Fruit fly (Drosophila melanogaster) whole organism, pupa: ENCODE results near the gene CG5861.

Experiments used
- CG10348 ChIP-seq: fragments of 200-800 bp; sonication (Bioruptor generic); IDR thresholded peaks from 2 replicates; pipeline ENCODE4 v1.3.6; 2022; ENCODE audit warnings: missing biosample characterization, missing genetic modification characterization
- CG12605 ChIP-seq: fragments of 200-800 bp; sonication (Bioruptor generic); IDR thresholded peaks from 2 replicates; pipeline ENCODE4 v1.3.6; 2022; ENCODE audit warnings: missing biosample characterization, missing genetic modification characterization
- CG13204 ChIP-seq: fragments of 200-800 bp; sonication (Bioruptor generic); optimal IDR thresholded peaks from 2 replicates; lab custom pipeline; 2018; ENCODE audit warnings: missing biosample characterization, mild to moderate bottlenecking, missing genetic modification characterization, moderate library complexity
- CG14655 ChIP-seq: fragments of 200-800 bp; sonication (Bioruptor generic); optimal IDR thresholded peaks from 3 replicates; lab custom pipeline; 2017; ENCODE audit warnings: mild to moderate bottlenecking, missing biosample characterization, missing genetic modification reagents, missing genetic modification characterization
- CG15710 ChIP-seq: fragments of 200-800 bp; sonication (Bioruptor generic); optimal IDR thresholded peaks from 2 replicates; lab custom pipeline; 2018; ENCODE audit warnings: missing biosample characterization, mild to moderate bottlenecking, missing genetic modification characterization, moderate library complexity
- CG17806 ChIP-seq: fragments of 200-800 bp; sonication (Bioruptor generic); optimal IDR thresholded peaks from 2 replicates; lab custom pipeline; 2018; ENCODE audit warnings: missing biosample characterization, mild to moderate bottlenecking, missing genetic modification characterization, moderate library complexity
- CG32121 ChIP-seq: fragments of 200-800 bp; sonication (Bioruptor generic); IDR thresholded peaks from 2 replicates; pipeline ENCODE4 v1.3.6; 2022; ENCODE audit warnings: missing biosample characterization, missing genetic modification characterization
- CG34367 ChIP-seq: fragments of 200-800 bp; sonication (Bioruptor generic); optimal IDR thresholded peaks from 2 replicates; lab custom pipeline; 2018; ENCODE audit warnings: missing biosample characterization, mild to moderate bottlenecking, missing genetic modification characterization
- CG4496 ChIP-seq: fragments of 200-800 bp; sonication (Bioruptor generic); IDR thresholded peaks from 3 replicates; pipeline ENCODE4 v1.3.6; 2022; ENCODE audit warnings: missing biosample characterization, missing genetic modification characterization
- CG8159 ChIP-seq: fragments of 200-800 bp; sonication (Bioruptor generic); optimal IDR thresholded peaks from 3 replicates; lab custom pipeline; 2018; ENCODE audit warnings: missing biosample characterization, mild to moderate bottlenecking, missing genetic modification characterization, moderate library complexity
- CG8301 ChIP-seq: fragments of 200-800 bp; sonication (Bioruptor generic); optimal IDR thresholded peaks from 2 replicates; lab custom pipeline; 2018; ENCODE audit warnings: missing biosample characterization, mild to moderate bottlenecking, missing genetic modification characterization
- CG9948 ChIP-seq: fragments of 200-800 bp; sonication (Bioruptor generic); optimal IDR thresholded peaks from 2 replicates; lab custom pipeline; 2018; ENCODE audit warnings: missing biosample characterization, mild to moderate bottlenecking, missing genetic modification characterization, moderate library complexity
- D1 ChIP-seq: fragments of 200-800 bp; sonication (Bioruptor generic); optimal IDR thresholded peaks from 2 replicates; lab custom pipeline; 2018; ENCODE audit warnings: missing biosample characterization, mild to moderate bottlenecking, missing genetic modification characterization, moderate library complexity
- EcR ChIP-seq: fragments of 200-800 bp; sonication (Bioruptor generic); optimal IDR thresholded peaks from 3 replicates; lab custom pipeline; 2019; ENCODE audit warnings: missing biosample characterization, missing genetic modification characterization, mild to moderate bottlenecking, moderate library complexity, missing genetic modification reagents
- Ets98B ChIP-seq: fragments of 200-800 bp; sonication (Bioruptor generic); IDR thresholded peaks from 2 replicates; pipeline ENCODE4 v1.3.6; 2022; ENCODE audit warnings: missing biosample characterization, missing genetic modification characterization
- Pif1A ChIP-seq: fragments of 200-800 bp; sonication (Bioruptor generic); optimal IDR thresholded peaks from 3 replicates; lab custom pipeline; 2016; ENCODE audit warnings: missing biosample characterization, missing genetic modification characterization
- Pif1B ChIP-seq: fragments of 200-800 bp; sonication (Bioruptor generic); optimal IDR thresholded peaks from 3 replicates; lab custom pipeline; 2016; ENCODE audit warnings: missing biosample characterization, missing genetic modification characterization
- Snoo ChIP-seq: fragments of 200-800 bp; sonication (Bioruptor generic); optimal IDR thresholded peaks from 3 replicates; lab custom pipeline; 2017; ENCODE audit warnings: missing biosample characterization, mild to moderate bottlenecking, missing genetic modification characterization, inconsistent platforms
- fd96Ca ChIP-seq: fragments of 200-800 bp; sonication (Bioruptor generic); IDR thresholded peaks from 3 replicates; pipeline ENCODE4 v1.3.6; 2022; ENCODE audit warnings: missing biosample characterization, missing genetic modification characterization
- gl ChIP-seq: fragments of 200-800 bp; sonication (Bioruptor generic); optimal IDR thresholded peaks from 2 replicates; lab custom pipeline; 2018; ENCODE audit warnings: missing biosample characterization, mild to moderate bottlenecking, missing genetic modification characterization
- rn ChIP-seq: fragments of 200-800 bp; sonication (Bioruptor generic); IDR thresholded peaks from 2 replicates; pipeline ENCODE4 v1.3.6; 2022; ENCODE audit warnings: missing biosample characterization, missing genetic modification characterization

The CG5861 gene

DNA sequence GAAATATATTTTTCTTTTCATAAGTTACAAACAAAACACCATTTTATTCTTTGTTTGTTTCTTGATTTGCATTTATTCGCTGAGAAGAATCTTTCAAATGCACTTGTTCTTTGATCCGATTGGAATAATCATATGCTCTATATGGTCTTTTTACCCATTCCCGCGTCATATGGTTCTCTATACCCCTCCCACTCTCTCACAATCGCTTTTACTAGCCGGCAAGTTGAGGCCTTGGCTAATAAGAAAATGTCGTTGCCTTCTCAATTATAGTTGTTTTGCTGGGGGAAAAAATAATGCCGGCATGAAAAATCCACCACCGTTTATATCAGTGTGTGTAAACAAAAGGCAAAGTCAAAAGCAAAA is 38.2 kb downstream of the CG5861 start:
- TF ChIP-seq CG8301: no peak
- TF ChIP-seq Pif1B: peak; percentile 39
- TF ChIP-seq CG4496: no peak
- no peak for TF ChIP-seq fd96Ca (GFP tag; lab: Robert Waterston, UW)

DNA sequence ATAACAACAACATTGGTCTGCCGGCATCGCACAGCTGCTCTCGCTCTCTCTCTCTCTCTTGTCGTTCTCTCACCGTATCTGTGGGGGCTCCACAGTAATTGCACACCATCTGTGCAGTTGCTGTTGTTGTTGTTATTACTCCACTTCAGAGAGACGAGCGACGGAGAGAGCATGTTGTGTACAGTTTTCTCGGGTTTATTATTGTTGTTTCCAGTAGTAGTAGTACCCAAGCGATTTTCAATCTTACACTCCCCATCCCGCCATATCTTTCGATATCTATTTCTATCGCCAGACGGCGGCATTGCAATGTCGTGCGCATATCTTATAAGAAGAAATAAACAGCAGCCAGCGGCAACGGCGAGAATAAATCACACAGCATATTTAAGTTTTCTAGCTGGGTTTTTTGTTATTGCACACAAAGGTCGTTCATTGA is 39.0 kb downstream of the CG5861 start:
- TF ChIP-seq EcR (GFP tag; lab: Kevin White, UChicago) (peak; percentile 89), CG10348 (no peak), CG13204 (GFP tag; lab: Kevin White, UChicago) (peak; percentile 15), CG8301 (peak; percentile 17)
- TF ChIP-seq, all 21 proteins: peak for 3

DNA sequence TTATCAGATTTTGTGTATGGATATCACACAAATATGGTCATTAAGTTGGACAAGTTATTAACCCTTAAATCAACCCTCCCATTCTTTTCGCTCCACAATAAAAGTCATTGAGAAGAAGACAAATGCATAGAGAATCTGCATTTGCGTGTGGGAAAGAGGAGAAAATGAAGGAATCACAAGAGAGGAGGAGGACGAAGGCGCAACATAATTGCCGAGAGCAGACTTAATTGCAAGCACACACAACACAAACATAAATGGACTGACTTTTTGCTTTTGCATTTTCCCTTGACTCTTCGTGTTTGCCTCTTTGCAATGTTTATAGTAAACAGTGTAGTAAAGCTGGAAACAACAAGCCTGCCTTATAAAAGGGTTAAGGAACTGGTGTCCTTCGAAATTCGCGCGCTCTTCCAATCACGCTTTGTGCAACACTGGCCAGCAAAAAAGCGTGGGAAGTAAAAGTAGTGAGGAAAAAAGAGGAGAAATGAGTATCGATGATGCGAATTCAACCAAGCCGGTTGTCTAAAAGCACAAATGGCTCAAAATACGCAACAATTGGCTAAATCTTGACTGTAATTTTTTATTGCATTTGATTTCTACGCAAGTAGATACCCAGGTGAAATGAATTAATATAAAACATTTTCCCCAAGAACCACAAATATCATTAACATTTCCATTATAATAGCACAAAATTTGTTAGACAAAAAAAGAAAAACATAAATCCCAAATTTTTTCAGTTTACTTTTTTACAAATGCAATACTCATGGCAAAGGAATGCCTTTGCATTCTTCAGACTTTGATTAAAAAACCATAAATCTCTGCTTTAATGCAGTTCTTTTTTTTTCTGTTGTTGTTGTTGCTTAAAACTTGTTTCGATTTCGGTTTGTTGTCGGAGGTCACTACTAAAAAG is 39.7 kb downstream of the CG5861 start:
- TF ChIP-seq CG9948 (tag; lab: Kevin White, UChicago) (peak; percentile 48), Snoo (tag; lab: Kevin White, UChicago) (no peak), CG34367 (peak; percentile 30), D1 (tag; lab: Kevin White, UChicago) (peak; percentile 56), CG8301 (peak; percentile 38), CG4496 (no peak), CG8159 (tag; lab: Kevin White, UChicago) (peak; percentile 43), EcR (GFP tag; lab: Kevin White, UChicago) (peak; percentile 90), CG17806 (tag; lab: Kevin White, UChicago) (peak; percentile 49), Pif1A (GFP tag; lab: Kevin White, UChicago) (no peak), CG15710 (peak; percentile 37), CG32121 (GFP tag; lab: Robert Waterston, UW) (no peak)

DNA sequence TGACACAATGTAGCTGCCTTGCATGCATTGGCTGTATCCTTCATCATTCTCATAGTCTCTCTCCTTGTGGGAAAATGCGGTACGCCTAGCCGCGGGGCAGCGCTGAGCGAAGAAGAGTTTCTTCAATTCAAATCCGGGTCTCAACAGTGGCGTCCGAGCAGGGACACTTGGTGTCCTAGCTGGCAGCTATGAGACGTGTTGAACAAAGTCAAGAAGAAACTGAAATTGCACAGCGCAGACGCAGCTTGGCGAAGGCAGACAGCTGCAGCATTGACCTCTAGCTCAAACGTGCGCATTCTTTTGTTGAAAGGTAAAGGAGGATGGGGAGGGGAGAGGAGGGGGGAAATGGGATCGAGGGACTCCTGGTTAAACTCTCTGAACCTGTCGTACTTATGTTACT is 43.4 kb downstream of the CG5861 start:
- TF ChIP-seq EcR (GFP tag; lab: Kevin White, UChicago) (no peak), CG12605 (no peak), CG15710 (no peak), Pif1A (GFP tag; lab: Kevin White, UChicago) (no peak), CG8159 (tag; lab: Kevin White, UChicago) (no peak)

DNA sequence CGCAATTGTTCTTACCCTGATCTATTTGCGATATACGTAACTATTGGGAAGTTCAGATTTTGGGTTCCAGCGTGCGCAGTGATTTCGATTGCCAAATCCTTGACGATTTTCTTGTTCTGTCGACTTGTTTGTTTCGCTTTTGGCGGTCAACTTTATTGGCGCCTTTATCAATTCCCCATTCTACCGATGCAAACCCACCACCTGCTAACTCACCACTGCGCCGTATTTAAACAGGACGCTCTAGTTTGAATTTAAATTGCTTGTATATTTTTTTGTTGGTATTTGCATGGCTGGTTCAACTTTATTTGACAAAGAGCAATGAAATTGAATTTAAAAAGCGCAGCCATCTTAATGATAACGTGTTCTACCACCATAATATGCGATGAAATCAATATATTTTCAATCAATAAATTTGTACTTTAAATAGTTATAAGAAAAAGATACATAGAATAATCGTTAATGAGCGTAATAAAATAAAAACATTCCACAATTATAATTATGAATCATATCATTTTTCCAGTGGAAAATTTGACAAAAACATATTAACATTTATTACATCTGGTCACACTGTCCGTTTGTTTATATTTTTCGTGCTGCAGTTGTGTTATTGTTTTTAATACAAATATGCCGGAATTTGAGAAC is 45.4 kb downstream of the CG5861 start, which contains the start of the genes twe and CG4935:
TSS of gene twe (minus strand) at position 302 of the 642 bp plus-strand sequence.
TSS of gene CG4935 (plus strand) at position 566 of the 642 bp plus-strand sequence.
- TF ChIP-seq CG15710 (no peak), Ets98B (GFP tag; lab: Robert Waterston, UW) (no peak), CG9948 (tag; lab: Kevin White, UChicago) (no peak), fd96Ca (GFP tag; lab: Robert Waterston, UW) (no peak), CG8301 (no peak), CG34367 (no peak), Pif1B (no peak), rn (GFP tag; lab: Robert Waterston, UW) (no peak), EcR (GFP tag; lab: Kevin White, UChicago) (no peak), CG10348 (no peak), CG8159 (tag; lab: Kevin White, UChicago) (no peak), Pif1A (GFP tag; lab: Kevin White, UChicago) (no peak), CG13204 (GFP tag; lab: Kevin White, UChicago) (no peak), CG14655 (GFP tag; lab: Kevin White, UChicago) (no peak), CG17806 (tag; lab: Kevin White, UChicago) (no peak), D1 (tag; lab: Kevin White, UChicago) (no peak)

DNA sequence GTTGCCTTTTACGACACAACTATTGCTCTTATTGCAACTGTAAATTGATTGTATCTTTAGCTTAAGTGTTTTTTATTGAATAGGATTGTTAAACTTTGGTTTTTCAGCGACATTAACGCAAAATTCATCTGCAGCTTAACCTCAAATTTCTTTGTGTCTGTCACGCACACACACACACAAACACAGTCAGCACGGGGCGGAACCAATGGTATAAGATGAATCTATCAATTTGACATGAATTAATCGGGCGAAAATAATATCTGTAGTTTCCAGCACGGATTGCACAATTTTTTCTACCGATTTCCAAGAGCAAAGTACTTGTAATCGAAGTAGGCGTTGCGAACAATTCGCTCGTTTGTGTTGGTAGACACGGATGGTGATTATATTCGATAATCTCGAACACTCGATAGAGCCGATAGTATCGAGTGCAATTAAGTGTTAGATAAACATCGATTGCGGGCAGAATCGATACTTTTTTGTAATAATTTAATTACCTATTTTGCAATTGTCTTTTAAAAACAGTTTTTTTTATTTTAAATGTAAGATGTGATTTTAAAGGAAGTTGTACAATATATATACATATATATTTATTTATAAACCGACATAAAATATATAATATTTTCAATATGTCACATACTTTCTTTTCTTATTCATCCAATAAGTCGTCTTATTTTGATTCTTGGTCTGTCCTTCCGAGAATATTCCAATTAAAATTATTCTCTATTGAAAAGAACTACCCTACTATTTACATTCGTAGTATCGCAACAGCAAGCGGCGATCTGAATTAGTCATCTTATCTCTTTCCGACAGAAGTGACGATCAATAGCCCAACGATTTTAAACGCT is 49.6 kb downstream of the CG5861 start, which contains the start of the genes PRL-1 and EndoGI:
TSS of gene PRL-1 (minus strand) at position 380 of the 845 bp plus-strand sequence.
TSS of gene EndoGI (plus strand) at position 462 of the 845 bp plus-strand sequence.
- peak; percentile 72 for TF ChIP-seq CG34367
- TF ChIP-seq CG14655 (GFP tag; lab: Kevin White, UChicago): no peak
- TF ChIP-seq EcR (GFP tag; lab: Kevin White, UChicago): no peak
- TF ChIP-seq fd96Ca (GFP tag; lab: Robert Waterston, UW): no peak
- TF ChIP-seq CG15710: peak; percentile 79
- TF ChIP-seq gl (tag; lab: Kevin White, UChicago): peak; percentile 10
- peak; percentile 85 for TF ChIP-seq CG12605
- peak; percentile 47 for TF ChIP-seq Pif1B
- TF ChIP-seq D1 (tag; lab: Kevin White, UChicago): peak; percentile 4
- TF ChIP-seq CG13204 (GFP tag; lab: Kevin White, UChicago): no peak
- peak; percentile 75 for TF ChIP-seq CG17806 (tag; lab: Kevin White, UChicago)
- TF ChIP-seq CG8301: peak; percentile 67
- no peak; the same call in 1 of the 2 replicates for TF ChIP-seq rn (GFP tag; lab: Robert Waterston, UW)
- TF ChIP-seq CG32121 (GFP tag; lab: Robert Waterston, UW): peak; percentile 87
- peak; percentile 68 for TF ChIP-seq Pif1A (GFP tag; lab: Kevin White, UChicago)
- TF ChIP-seq Ets98B (GFP tag; lab: Robert Waterston, UW): peak; percentile 78; the same call in 1 of the 2 replicates
- TF ChIP-seq CG4496: peak; percentile 91
- TF ChIP-seq CG10348: no peak
- TF ChIP-seq Snoo (tag; lab: Kevin White, UChicago): peak; percentile 57
- peak; percentile 81 for TF ChIP-seq CG8159 (tag; lab: Kevin White, UChicago)
- peak; percentile 71 for TF ChIP-seq CG9948 (tag; lab: Kevin White, UChicago)
